Fruit fly (Drosophila melanogaster) whole organism, embryonic: ENCODE data around the gene Tpr2.
A peak's percentile ranks its signal among the peaks of the same experiment; 100 is the strongest.

Experiments used
- Atf6 ChIP-seq: fragments of 200-800 bp; sonication (Bioruptor generic); IDR thresholded peaks from 2 replicates; pipeline ENCODE4 v1.3.6; 2022; ENCODE audit warnings: missing biosample characterization, missing genetic modification characterization
- CG11093 ChIP-seq: fragments of 200-800 bp; sonication (Bioruptor generic); IDR thresholded peaks from 3 replicates; pipeline ENCODE4 v1.3.6; 2022; ENCODE audit warnings: missing biosample characterization, missing genetic modification characterization
- CG11398 ChIP-seq: fragments of 200-800 bp; sonication (Bioruptor generic); optimal IDR thresholded peaks from 2 replicates; lab custom pipeline; 2016; ENCODE audit warnings: missing biosample characterization, missing genetic modification characterization
- CG15269 ChIP-seq: fragments of 200-800 bp; sonication (Bioruptor generic); optimal IDR thresholded peaks from 2 replicates; lab custom pipeline; 2018; ENCODE audit warnings: missing biosample characterization, mild to moderate bottlenecking, missing genetic modification characterization, moderate library complexity
- CG15514 ChIP-seq: fragments of 200-800 bp; sonication (Bioruptor generic); optimal IDR thresholded peaks from 3 replicates; lab custom pipeline; 2017; ENCODE audit warnings: missing biosample characterization, missing genetic modification characterization, mild to moderate bottlenecking, moderate library complexity, missing genetic modification reagents
- CG17568 ChIP-seq: fragments of 200-800 bp; sonication (Bioruptor generic); optimal IDR thresholded peaks from 2 replicates; lab custom pipeline; 2018; ENCODE audit warnings: missing biosample characterization, mild to moderate bottlenecking, missing genetic modification characterization, moderate library complexity
- CG31365 ChIP-seq: fragments of 200-800 bp; sonication (Bioruptor generic); optimal IDR thresholded peaks from 2 replicates; lab custom pipeline; 2018; ENCODE audit warnings: missing biosample characterization, mild to moderate bottlenecking, missing genetic modification characterization
- CG3847 ChIP-seq: fragments of 200-800 bp; sonication (Bioruptor generic); IDR thresholded peaks from 2 replicates; pipeline ENCODE4 v1.3.6; 2022; ENCODE audit warnings: missing biosample characterization, missing genetic modification characterization
- CG4617 ChIP-seq: fragments of 200-800 bp; sonication (Bioruptor generic); optimal IDR thresholded peaks from 3 replicates; lab custom pipeline; 2016; ENCODE audit warnings: missing biosample characterization, missing genetic modification characterization, borderline replicate concordance
- CG6254 ChIP-seq: fragments of 200-800 bp; sonication (Bioruptor generic); optimal IDR thresholded peaks from 3 replicates; lab custom pipeline; 2017; ENCODE audit warnings: mild to moderate bottlenecking, missing biosample characterization, missing genetic modification reagents, missing genetic modification characterization
- CG7786 ChIP-seq: fragments of 200-800 bp; sonication (Bioruptor generic); optimal IDR thresholded peaks from 2 replicates; lab custom pipeline; 2016; ENCODE audit warnings: missing biosample characterization, missing genetic modification characterization
- CrebB ChIP-seq: fragments of 200-800 bp; sonication (Bioruptor generic); optimal IDR thresholded peaks from 3 replicates; lab custom pipeline; 2018; ENCODE audit warnings: missing biosample characterization, mild to moderate bottlenecking, missing genetic modification characterization
- D19A ChIP-seq: fragments of 200-800 bp; optimal IDR thresholded peaks from 3 replicates; lab custom pipeline; 2019; ENCODE audit warnings: missing biosample characterization, mild to moderate bottlenecking, missing genetic modification characterization, moderate library complexity
- Dp ChIP-seq: fragments of 200-800 bp; sonication (Bioruptor generic); optimal IDR thresholded peaks from 2 replicates; lab custom pipeline; 2018; ENCODE audit warnings: missing biosample characterization, mild to moderate bottlenecking, missing genetic modification characterization, moderate library complexity
- ERR ChIP-seq: fragments of 200-800 bp; sonication (Bioruptor generic); optimal IDR thresholded peaks from 2 replicates; lab custom pipeline; 2016; ENCODE audit warnings: missing biosample characterization, missing genetic modification characterization
- Ets65A ChIP-seq: fragments of 200-800 bp; sonication (Bioruptor generic); peaks from one replicate; lab custom pipeline; 2016; ENCODE audit warnings: missing biosample characterization, missing genetic modification characterization
- GATAe ChIP-seq: fragments of 200-800 bp; sonication (Bioruptor generic); conservative IDR thresholded peaks from 2 replicates; pipeline ENCODE4 v1.3.6; 2022; ENCODE audit warnings: missing biosample characterization, missing genetic modification characterization
- HLH3B ChIP-seq: fragments of 200-800 bp; sonication (Bioruptor generic); IDR thresholded peaks from 2 replicates; pipeline ENCODE4 v1.3.6; 2022; ENCODE audit warnings: missing biosample characterization, missing genetic modification characterization
- Hmx ChIP-seq: fragments of 200-800 bp; sonication (Bioruptor generic); optimal IDR thresholded peaks from 2 replicates; lab custom pipeline; 2016; ENCODE audit warnings: missing biosample characterization, missing genetic modification characterization
- Med ChIP-seq: fragments of 200-800 bp; sonication (Bioruptor generic); peaks from one replicate; lab custom pipeline; 2016; ENCODE audit warnings: missing biosample characterization, missing genetic modification characterization, mild to moderate bottlenecking, inconsistent platforms, moderate library complexity
- Myb ChIP-seq: fragments of 200-800 bp; sonication (Bioruptor generic); optimal IDR thresholded peaks from 2 replicates; lab custom pipeline; 2016; ENCODE audit warnings: missing biosample characterization, missing genetic modification characterization
- Rfx ChIP-seq: fragments of 200-800 bp; sonication (Bioruptor generic); IDR thresholded peaks from 2 replicates; pipeline ENCODE4 v1.3.6; 2022; ENCODE audit warnings: missing biosample characterization, missing genetic modification characterization
- Sry-β ChIP-seq: fragments of 200-800 bp; sonication (Bioruptor generic); optimal IDR thresholded peaks from 2 replicates; lab custom pipeline; 2018; ENCODE audit warnings: missing biosample characterization, mild to moderate bottlenecking, missing genetic modification characterization, moderate library complexity
- Taf1 ChIP-seq: fragments of 200-800 bp; sonication (Bioruptor generic); IDR thresholded peaks from 2 replicates; pipeline ENCODE4 v1.3.6; 2022; ENCODE audit warnings: missing biosample characterization, missing genetic modification characterization
- Vsx1 ChIP-seq: fragments of 200-800 bp; sonication (Bioruptor generic); optimal IDR thresholded peaks from 2 replicates; lab custom pipeline; 2017; ENCODE audit warnings: missing biosample characterization, mild to moderate bottlenecking, missing genetic modification characterization, missing genetic modification reagents
- amos ChIP-seq: fragments of 200-800 bp; sonication (Bioruptor generic); IDR thresholded peaks from 2 replicates; pipeline ENCODE4 v1.3.6; 2022; ENCODE audit warnings: missing biosample characterization, missing genetic modification characterization; ENCODE audit not compliant: partially characterized antibody
- bab2 ChIP-seq: fragments of 200-800 bp; sonication (Bioruptor generic); optimal IDR thresholded peaks from 2 replicates; lab custom pipeline; 2016; ENCODE audit warnings: missing biosample characterization, missing genetic modification characterization
- br ChIP-seq: fragments of >200 bp; optimal IDR thresholded peaks from 2 replicates; lab custom pipeline; 2017
- cg ChIP-seq: fragments of 200-800 bp; sonication (Bioruptor generic); optimal IDR thresholded peaks from 3 replicates; lab custom pipeline; 2019; ENCODE audit warnings: missing biosample characterization, mild to moderate bottlenecking, missing genetic modification characterization, moderate library complexity
- crc ChIP-seq: fragments of 200-800 bp; sonication (Bioruptor generic); optimal IDR thresholded peaks from 2 replicates; lab custom pipeline; 2016; ENCODE audit warnings: missing biosample characterization, missing genetic modification characterization
- croc ChIP-seq: fragments of 200-800 bp; sonication (Bioruptor generic); conservative IDR thresholded peaks from 3 replicates; pipeline ENCODE4 v1.3.6; 2022; ENCODE audit warnings: missing biosample characterization, missing genetic modification characterization
- crol ChIP-seq: fragments of 200-800 bp; sonication (Bioruptor generic); IDR thresholded peaks from 2 replicates; pipeline ENCODE4 v1.3.6; 2022; ENCODE audit warnings: missing biosample characterization, missing genetic modification characterization
- da ChIP-seq: fragments of 200-800 bp; sonication (Bioruptor generic); optimal IDR thresholded peaks from 2 replicates; lab custom pipeline; 2016; ENCODE audit warnings: missing biosample characterization, missing genetic modification characterization
- gcm2 ChIP-seq: fragments of 200-800 bp; sonication (Bioruptor generic); optimal IDR thresholded peaks from 2 replicates; lab custom pipeline; 2016; ENCODE audit warnings: missing biosample characterization, missing genetic modification characterization
- gem ChIP-seq: fragments of 200-800 bp; sonication (Bioruptor generic); optimal IDR thresholded peaks from 2 replicates; lab custom pipeline; 2019; ENCODE audit warnings: missing biosample characterization, mild to moderate bottlenecking, missing genetic modification characterization, moderate library complexity
- gsb ChIP-seq: fragments of 200-800 bp; sonication (Bioruptor generic); IDR thresholded peaks from 2 replicates; pipeline ENCODE4 v1.3.6; 2022; ENCODE audit warnings: missing biosample characterization, missing genetic modification characterization
- inv ChIP-seq: fragments of 200-800 bp; sonication (Bioruptor generic); IDR thresholded peaks from 2 replicates; pipeline ENCODE4 v1.3.6; 2022; ENCODE audit warnings: missing biosample characterization, missing genetic modification characterization; ENCODE audit not compliant: partially characterized antibody
- jigr1 ChIP-seq: fragments of 200-800 bp; sonication (Bioruptor generic); IDR thresholded peaks from 3 replicates; pipeline ENCODE4 v1.3.6; 2022; ENCODE audit warnings: missing biosample characterization, missing genetic modification characterization
- kah ChIP-seq: fragments of 200-800 bp; sonication (Bioruptor generic); optimal IDR thresholded peaks from 2 replicates; lab custom pipeline; 2018; ENCODE audit warnings: missing biosample characterization, mild to moderate bottlenecking, missing genetic modification characterization
- ken ChIP-seq: fragments of 200-800 bp; sonication (Bioruptor generic); IDR thresholded peaks from 3 replicates; pipeline ENCODE4 v1.3.6; 2022; ENCODE audit warnings: missing biosample characterization, missing genetic modification characterization
- mirr ChIP-seq: fragments of 200-800 bp; sonication (Bioruptor generic); optimal IDR thresholded peaks from 3 replicates; lab custom pipeline; 2018; ENCODE audit warnings: missing biosample characterization, mild to moderate bottlenecking, missing genetic modification characterization
- nom ChIP-seq: fragments of 200-800 bp; sonication (Bioruptor generic); optimal IDR thresholded peaks from 2 replicates; lab custom pipeline; 2017; ENCODE audit warnings: missing biosample characterization, missing genetic modification characterization, mild to moderate bottlenecking, moderate library complexity, missing genetic modification reagents
- phol ChIP-seq: fragments of 200-800 bp; sonication (Bioruptor generic); optimal IDR thresholded peaks from 3 replicates; lab custom pipeline; 2018; ENCODE audit warnings: missing biosample characterization, mild to moderate bottlenecking, missing genetic modification characterization, moderate library complexity
- repo ChIP-seq: fragments of 200-800 bp; sonication (Bioruptor generic); optimal IDR thresholded peaks from 2 replicates; lab custom pipeline; 2016; ENCODE audit warnings: missing biosample characterization, missing genetic modification characterization
- ro ChIP-seq: fragments of 200-800 bp; sonication (Bioruptor generic); IDR thresholded peaks from 2 replicates; pipeline ENCODE4 v1.3.6; 2022; ENCODE audit warnings: missing biosample characterization, missing genetic modification characterization
- sc ChIP-seq, 3 experiments: fragments of >200 bp in 2 of 3; fragments of 200-800 bp in 1 of 3; sonication (Bioruptor generic) in 1 of 3; optimal IDR thresholded peaks; 2 replicates in 2 of 3; 3 replicates in 1 of 3; lab custom pipeline; 2017; ENCODE audit warnings: mild to moderate bottlenecking in 1 of 3, missing biosample characterization in 1 of 3, missing genetic modification characterization in 1 of 3, missing genetic modification reagents in 1 of 3
- unc-4 ChIP-seq: fragments of 200-800 bp; sonication (Bioruptor generic); IDR thresholded peaks from 2 replicates; pipeline ENCODE4 v1.3.6; 2022; ENCODE audit warnings: missing biosample characterization, missing genetic modification characterization; ENCODE audit not compliant: partially characterized antibody
- wdn ChIP-seq: fragments of 200-800 bp; sonication (Bioruptor generic); IDR thresholded peaks from 2 replicates; pipeline ENCODE4 v1.3.6; 2022; ENCODE audit warnings: missing biosample characterization, missing genetic modification characterization
- zen2 ChIP-seq: fragments of 200-800 bp; sonication (Bioruptor generic); IDR thresholded peaks from 3 replicates; pipeline ENCODE4 v1.3.6; 2022; ENCODE audit warnings: missing biosample characterization, missing genetic modification characterization; ENCODE audit not compliant: partially characterized antibody
- zfh1 ChIP-seq: fragments of 200-800 bp; sonication (Bioruptor generic); IDR thresholded peaks from 3 replicates; pipeline ENCODE4 v1.3.6; 2022; ENCODE audit warnings: missing biosample characterization, missing genetic modification characterization

Tpr2 gene

dm6 chr2L:16507682-16508269 lies 16.4 kb downstream of the Tpr2 start (continued):
- TF ChIP-seq gcm2 (GFP tag; lab: Kevin White, UChicago), result no peak
- 0 out of 3 replicates have a peak, but pooled peaks have one; percentile 18 for TF ChIP-seq zen2 (GFP tag; lab: Robert Waterston, UW)
- no peak for TF ChIP-seq CG31365
- no peak for TF ChIP-seq Taf1 (GFP tag; lab: Robert Waterston, UW)
- 0 out of 2 replicates have a peak, but pooled peaks have one; percentile 21 for TF ChIP-seq Atf6 (GFP tag; lab: Robert Waterston, UW)
- no peak for TF ChIP-seq gsb
- no peak for TF ChIP-seq CG7786 (GFP tag; lab: Kevin White, UChicago)
- TF ChIP-seq amos (GFP tag; lab: Robert Waterston, UW), result peak; percentile 81
- peak; percentile 65 for TF ChIP-seq Myb (GFP tag; lab: Kevin White, UChicago)
- TF ChIP-seq wdn (GFP tag; lab: Robert Waterston, UW), result no peak
- TF ChIP-seq inv, result peak; percentile 47; the same call in 1 of the 2 replicates
- TF ChIP-seq HLH3B (GFP tag; lab: Robert Waterston, UW), result no peak
- no peak for TF ChIP-seq Sry-β
- TF ChIP-seq CG17568 (GFP tag; lab: Kevin White, UChicago), result no peak
- TF ChIP-seq crc (GFP tag; lab: Kevin White, UChicago), result no peak
- TF ChIP-seq CrebB (tag; lab: Kevin White, UChicago), result no peak
- TF ChIP-seq bab2 (GFP tag; lab: Kevin White, UChicago), result no peak
- no peak for TF ChIP-seq repo (GFP tag; lab: Kevin White, UChicago)
- no peak for TF ChIP-seq br (lab: Kevin White, UChicago)
- no peak for TF ChIP-seq GATAe (GFP tag; lab: Robert Waterston, UW)
- TF ChIP-seq croc (GFP tag; lab: Robert Waterston, UW), result no peak
- peak; percentile 36; the same call in 1 of the 2 replicates for TF ChIP-seq CG3847
- no peak for TF ChIP-seq CG11398 (GFP tag; lab: Kevin White, UChicago)
- TF ChIP-seq jigr1 (GFP tag; lab: Robert Waterston, UW), result no peak
- peak; percentile 93 for TF ChIP-seq Dp (GFP tag; lab: Kevin White, UChicago)
- TF ChIP-seq Hmx, result no peak
- peak; percentile 76 for TF ChIP-seq unc-4
- TF ChIP-seq gem (tag; lab: Kevin White, UChicago), result no peak
- TF ChIP-seq da (GFP tag; lab: Kevin White, UChicago), result no peak
- no peak for TF ChIP-seq ken (GFP tag; lab: Robert Waterston, UW)

DNA sequence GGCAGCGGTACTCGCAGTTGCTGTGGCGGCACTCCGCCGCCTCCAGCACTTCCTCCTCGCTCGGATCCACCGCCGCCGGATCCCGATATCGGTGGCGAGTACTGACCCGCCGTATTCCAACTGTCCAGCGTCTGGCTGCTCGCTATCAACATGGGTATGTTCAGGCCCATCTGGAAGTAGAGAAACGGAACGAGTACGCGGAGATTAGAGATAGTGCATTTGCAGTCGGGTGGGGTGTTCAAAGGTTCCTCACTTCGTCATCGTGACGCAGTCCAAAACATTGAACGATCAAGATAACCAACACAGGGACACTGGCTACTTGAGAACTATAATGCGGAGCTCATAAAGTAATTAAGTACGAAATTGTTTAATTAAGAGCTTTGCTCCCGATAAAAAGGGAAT lies 19.9 kb downstream of the Tpr2 start:
- TF ChIP-seq CG6254 (GFP tag; lab: Kevin White, UChicago) (no peak), CG15269 (tag; lab: Kevin White, UChicago) (no peak), CG15514 (GFP tag; lab: Kevin White, UChicago) (no peak), cg (peak; percentile 31), kah (GFP tag; lab: Kevin White, UChicago) (no peak), crol (peak; percentile 12; the same call in 1 of the 2 replicates), Vsx1 (GFP tag; lab: Kevin White, UChicago) (peak; percentile 49), ro (GFP tag; lab: Robert Waterston, UW) (no peak), zfh1 (GFP tag; lab: Robert Waterston, UW) (0 out of 3 replicates have a peak, but pooled peaks have one; percentile 12), CG11093 (GFP tag; lab: Robert Waterston, UW) (no peak), amos (GFP tag; lab: Robert Waterston, UW) (no peak), ERR (GFP tag; lab: Kevin White, UChicago) (no peak), Med (GFP tag; lab: Kevin White, UChicago) (peak; percentile 72), sc (optimal IDR thresholded peaks at IDR 0.05; lab: Kevin White, UChicago) (no peak), sc (GFP tag; optimal IDR thresholded peaks at IDR 0.05; lab: Kevin White, UChicago) (no peak), phol (tag; lab: Kevin White, UChicago) (no peak), CG4617 (GFP tag; lab: Kevin White, UChicago) (no peak), nom (peak; percentile 87), Ets65A (GFP tag; lab: Kevin White, UChicago) (peak; percentile 24), mirr (GFP tag; lab: Kevin White, UChicago) (no peak), D19A (tag; lab: Kevin White, UChicago) (peak; percentile 20), Rfx (no peak)
